Worm (Caenorhabditis elegans): Measurements from ENCODE around the gene Y57G11C.3.

Y57G11C.3 gene

ce11 chrIV:14766382-14766781, 1.6 kb upstream of the Y57G11C.3 start, which contains the start of gene vti-1:
TSS of gene vti-1 (minus strand) at chrIV:14766665.
- TF ChIP-seq aptf-3 (GFP tag; IDR thresholded peaks at IDR 0.05) (no peak), tlf-1 (GFP tag; optimal IDR thresholded peaks at IDR 0.05) (no peak), lag-1 (GFP tag; IDR thresholded peaks at IDR 0.05) (no peak), lir-1 (GFP tag; conservative IDR thresholded peaks at IDR 0.05) (no peak), lin-40 (tag; optimal IDR thresholded peaks at IDR 0.05) (no peak), snpc-3.4 (tag; optimal IDR thresholded peaks at IDR 0.05) (no peak), T07F8.4 (tag; optimal IDR thresholded peaks at IDR 0.05) (no peak), mes-4 (tag; optimal IDR thresholded peaks at IDR 0.05) (no peak), Y56A3A.18 (GFP tag; IDR thresholded peaks at IDR 0.05) (no peak), let-526 (GFP tag; IDR thresholded peaks at IDR 0.05) (no peak), nfya-1 (tag; optimal IDR thresholded peaks at IDR 0.05; ENCODE audit: borderline replicate concordance, insufficient read depth) (no peak), aptf-2 (GFP tag; conservative IDR thresholded peaks at IDR 0.05) (no peak), tbp1 (GFP tag; optimal IDR thresholded peaks at IDR 0.05) (peak; percentile 18), D2030.7 (GFP tag; IDR thresholded peaks at IDR 0.05) (0 out of 2 replicates have a peak, but pooled peaks have one; percentile 14), ztf-22 (GFP tag; optimal IDR thresholded peaks at IDR 0.05) (no peak), snpc-4 (GFP tag; optimal IDR thresholded peaks at IDR 0.05) (no peak), snpc-4 (tag; optimal IDR thresholded peaks at IDR 0.05) (peak in 2 of 4 experiments; percentile 3 to 82), rec-8 (tag; optimal IDR thresholded peaks at IDR 0.05) (no peak), ztf-28 (GFP tag; IDR thresholded peaks at IDR 0.05) (no peak), him-1 (tag; optimal IDR thresholded peaks at IDR 0.05) (no peak), F10E7.11 (tag; optimal IDR thresholded peaks at IDR 0.05) (no peak), unc-62 (GFP tag; optimal IDR thresholded peaks at IDR 0.05) (no peak), attf-3 (GFP tag; conservative IDR thresholded peaks at IDR 0.05) (no peak), F52B5.7 (tag; optimal IDR thresholded peaks at IDR 0.05) (no peak), fkh-3 (tag; optimal IDR thresholded peaks at IDR 0.05) (no peak), nhr-90 (tag; optimal IDR thresholded peaks at IDR 0.05) (no peak), ccch-3 (GFP tag; optimal IDR thresholded peaks at IDR 0.05) (no peak), sea-2 (GFP tag; IDR thresholded peaks at IDR 0.05) (no peak), hmg-1.2 (GFP tag; IDR thresholded peaks at IDR 0.05) (no peak), madf-10 (tag; optimal IDR thresholded peaks at IDR 0.05) (no peak), die-1 (tag; optimal IDR thresholded peaks at IDR 0.05) (no peak), akir-1 (GFP tag; optimal IDR thresholded peaks at IDR 0.05) (no peak), snpc-1.3 (tag; optimal IDR thresholded peaks at IDR 0.05; ENCODE audit: insufficient read depth) (no peak), efl-1 (GFP tag; optimal IDR thresholded peaks at IDR 0.05) (no peak), nhr-120 (GFP tag; IDR thresholded peaks at IDR 0.05) (no peak), ekl-4 (GFP tag; IDR thresholded peaks at IDR 0.05) (peak; percentile 47; the same call in 1 of the 2 replicates), lsl-1 (GFP tag; optimal IDR thresholded peaks at IDR 0.05) (no peak), madf-6 (GFP tag; IDR thresholded peaks at IDR 0.05) (peak; percentile 6; the same call in 1 of the 2 replicates), F37B4.10 (GFP tag; IDR thresholded peaks at IDR 0.05) (no peak), mcd-1 (GFP tag; IDR thresholded peaks at IDR 0.05) (0 out of 2 replicates have a peak, but pooled peaks have one; percentile 34), bed-1 (GFP tag; IDR thresholded peaks at IDR 0.05) (no peak), mel-28 (tag; optimal IDR thresholded peaks at IDR 0.05; ENCODE audit: borderline replicate concordance) (no peak), attf-6 (GFP tag; IDR thresholded peaks at IDR 0.05) (peak; percentile 87)
